Worm (Caenorhabditis elegans) whole organism, late embryonic: ENCODE data around the gene sam-10.
"Not testable (repeated sequence)": the region's sequence is repeated elsewhere in the genome, so short reads cannot be mapped to it uniquely, and the experiment has no call there.

Experiments used
- C38D4.7 ChIP-seq: fragments of 200-800 bp; sonication (Bioruptor generic); optimal IDR thresholded peaks from 2 replicates; lab custom pipeline; 2018; ENCODE audit warnings: mild to moderate bottlenecking, missing genetic modification characterization, moderate library complexity, missing compliant biosample characterization
- F13H6.1 ChIP-seq: sonication (generic microtip); optimal IDR thresholded peaks from 2 replicates; lab custom pipeline; 2016; ENCODE audit warnings: missing genetic modification characterization, missing compliant biosample characterization
- T23F11.4 ChIP-seq: fragments of 200-800 bp; sonication (Bioruptor generic); optimal IDR thresholded peaks from 2 replicates; lab custom pipeline; 2018; ENCODE audit warnings: mild to moderate bottlenecking, missing genetic modification characterization, missing compliant biosample characterization
- ama-1 ChIP-seq: fragments of 150-350 bp; optimal IDR thresholded peaks from 2 replicates; lab custom pipeline; 2014
- ceh-18 ChIP-seq: sonication (generic microtip); optimal IDR thresholded peaks from 2 replicates; lab custom pipeline; 2016; ENCODE audit warnings: missing genetic modification characterization, missing compliant biosample characterization
- ceh-19 ChIP-seq: fragments of 200-800 bp; sonication (Bioruptor generic); optimal IDR thresholded peaks from 2 replicates; lab custom pipeline; 2018; ENCODE audit warnings: mild to moderate bottlenecking, missing genetic modification characterization, missing compliant biosample characterization
- ceh-22 ChIP-seq: sonication (generic microtip); optimal IDR thresholded peaks from 2 replicates; lab custom pipeline; 2017; ENCODE audit warnings: missing biosample characterization, missing genetic modification characterization
- ceh-24 ChIP-seq: sonication (generic microtip); optimal IDR thresholded peaks from 2 replicates; lab custom pipeline; 2016; ENCODE audit warnings: mild to moderate bottlenecking, missing genetic modification characterization, missing compliant biosample characterization
- ceh-30 ChIP-seq: fragments of 150-350 bp; optimal IDR thresholded peaks from 2 replicates; lab custom pipeline; 2014; ENCODE audit warnings: missing biosample characterization, missing genetic modification characterization
- ceh-34 ChIP-seq: sonication (generic microtip); optimal IDR thresholded peaks from 2 replicates; lab custom pipeline; 2016; ENCODE audit warnings: mild to moderate bottlenecking, missing genetic modification characterization, missing compliant biosample characterization
- ceh-48 ChIP-seq: sonication (generic microtip); optimal IDR thresholded peaks from 2 replicates; lab custom pipeline; 2016; ENCODE audit warnings: missing genetic modification characterization, inconsistent platforms, missing compliant biosample characterization
- che-1 ChIP-seq: sonication (generic microtip); optimal IDR thresholded peaks from 2 replicates; lab custom pipeline; 2016; ENCODE audit warnings: mild to moderate bottlenecking, missing genetic modification characterization, missing compliant biosample characterization
- elt-2 ChIP-seq: sonication (generic microtip); optimal IDR thresholded peaks from 2 replicates; lab custom pipeline; 2016; ENCODE audit warnings: missing genetic modification reagents, missing genetic modification characterization, missing compliant biosample characterization
- elt-4 ChIP-seq: sonication (generic microtip); optimal IDR thresholded peaks from 2 replicates; lab custom pipeline; 2016; ENCODE audit warnings: missing genetic modification characterization, missing compliant biosample characterization
- eyg-1 ChIP-seq: sonication (generic microtip); optimal IDR thresholded peaks from 2 replicates; lab custom pipeline; 2016; ENCODE audit warnings: missing genotype, missing genetic modification characterization, missing compliant biosample characterization
- fkh-10 ChIP-seq: fragments of 150-350 bp; optimal IDR thresholded peaks from 2 replicates; lab custom pipeline; 2014; ENCODE audit warnings: missing biosample characterization, missing genetic modification reagents, missing genetic modification characterization
- fkh-6 ChIP-seq: sonication (generic microtip); optimal IDR thresholded peaks from 2 replicates; lab custom pipeline; 2016; ENCODE audit warnings: missing genetic modification characterization, missing compliant biosample characterization
- hlh-15 ChIP-seq: sonication (generic microtip); optimal IDR thresholded peaks from 2 replicates; lab custom pipeline; 2016; ENCODE audit warnings: missing genetic modification characterization, missing compliant biosample characterization
- hlh-30 ChIP-seq: sonication (generic microtip); optimal IDR thresholded peaks from 2 replicates; lab custom pipeline; 2017; ENCODE audit warnings: antibody characterized with exemption, missing genetic modification characterization, missing compliant biosample characterization; ENCODE audit not compliant: insufficient read depth
- lim-6 ChIP-seq: sonication (generic microtip); optimal IDR thresholded peaks from 2 replicates; lab custom pipeline; 2016; ENCODE audit warnings: missing genetic modification characterization, missing compliant biosample characterization
- lin-11 ChIP-seq: fragments of 200-800 bp; sonication (Bioruptor generic); optimal IDR thresholded peaks from 2 replicates; lab custom pipeline; 2018; ENCODE audit warnings: mild to moderate bottlenecking, missing genetic modification characterization, missing compliant biosample characterization
- mec-3 ChIP-seq: sonication (generic microtip); optimal IDR thresholded peaks from 2 replicates; lab custom pipeline; 2016; ENCODE audit warnings: borderline replicate concordance, missing genetic modification characterization, missing compliant biosample characterization
- nhr-232 ChIP-seq: sonication (generic microtip); optimal IDR thresholded peaks from 2 replicates; lab custom pipeline; 2016; ENCODE audit warnings: missing genetic modification characterization, missing compliant biosample characterization
- odd-2 ChIP-seq: sonication (generic microtip); optimal IDR thresholded peaks from 2 replicates; lab custom pipeline; 2017; ENCODE audit warnings: antibody characterized with exemption, mild to moderate bottlenecking, missing genetic modification characterization, missing compliant biosample characterization
- pag-3 ChIP-seq: sonication (generic microtip); optimal IDR thresholded peaks from 2 replicates; lab custom pipeline; 2016; ENCODE audit warnings: missing compliant biosample characterization, missing genetic modification characterization, borderline replicate concordance
- pha-4 ChIP-seq: fragments of 150-350 bp; optimal IDR thresholded peaks from 2 replicates; lab custom pipeline; 2018; ENCODE audit warnings: missing biosample characterization, missing genetic modification reagents, missing genetic modification characterization
- pqm-1 ChIP-seq: sonication (generic microtip); optimal IDR thresholded peaks from 2 replicates; lab custom pipeline; 2016; ENCODE audit warnings: missing genetic modification characterization, missing compliant biosample characterization
- pros-1 ChIP-seq: fragments of 150-350 bp; optimal IDR thresholded peaks from 2 replicates; lab custom pipeline; 2014; ENCODE audit warnings: missing biosample characterization, missing genetic modification reagents, missing genetic modification characterization
- ref-2 ChIP-seq: sonication (generic microtip); optimal IDR thresholded peaks from 2 replicates; lab custom pipeline; 2016; ENCODE audit warnings: missing genetic modification characterization, missing compliant biosample characterization
- rnt-1 ChIP-seq: sonication (generic microtip); optimal IDR thresholded peaks from 2 replicates; lab custom pipeline; 2016; ENCODE audit warnings: missing genetic modification characterization, missing compliant biosample characterization
- sdc-2 ChIP-seq: sonication (generic microtip); optimal IDR thresholded peaks from 2 replicates; lab custom pipeline; 2016; ENCODE audit warnings: missing genotype, missing genetic modification characterization, missing compliant biosample characterization
- sox-4 ChIP-seq: sonication (generic microtip); optimal IDR thresholded peaks from 2 replicates; lab custom pipeline; 2017; ENCODE audit warnings: mild to moderate bottlenecking, missing genetic modification characterization, inconsistent platforms, missing compliant biosample characterization
- unc-3 ChIP-seq, 2 experiments: fragments of 200-800 bp in 1 of 2; sonication (Bioruptor generic) in 1 of 2; sonication (generic microtip) in 1 of 2; conservative IDR thresholded peaks in 1 of 2; optimal IDR thresholded peaks in 1 of 2; 2 replicates each; pipeline versions ENCODE4 v1.3.6 to Lab custom; 2016 to 2022; ENCODE audit warnings: missing compliant biosample characterization in 2 of 2, missing genetic modification characterization in 2 of 2, missing genetic modification reagents in 1 of 2
- unc-86 ChIP-seq: sonication (generic microtip); optimal IDR thresholded peaks from 2 replicates; lab custom pipeline; 2016; ENCODE audit warnings: missing genetic modification characterization, missing compliant biosample characterization
- zip-5 ChIP-seq: sonication (generic microtip); optimal IDR thresholded peaks from 2 replicates; lab custom pipeline; 2016; ENCODE audit warnings: missing genetic modification characterization, missing compliant biosample characterization
- ztf-16 ChIP-seq: sonication (generic microtip); optimal IDR thresholded peaks from 2 replicates; lab custom pipeline; 2017; ENCODE audit warnings: missing genetic modification characterization, missing compliant biosample characterization

Gene sam-10

ce11 chrII:13308990-13309389 lies 21.3 kb downstream of the sam-10 start, which contains the start of gene faxc-2:
faxc-2 (plus strand) TSS chrII:13309290.
- TF ChIP-seq nhr-232 (tag; lab: Kevin White, UChicago); ceh-19; odd-2 (tag; lab: Kevin White, UChicago): not testable (repeated sequence)

- no peak for TF ChIP-seq eyg-1 (tag; lab: Kevin White, UChicago)
- no peak for TF ChIP-seq pag-3
- TF ChIP-seq ceh-48 (tag; lab: Kevin White, UChicago) = no peak
- TF ChIP-seq sox-4 = no peak
- no peak for TF ChIP-seq ceh-30
- TF ChIP-seq rnt-1 = no peak
- no peak for TF ChIP-seq ceh-18 (tag; lab: Kevin White, UChicago)
- no peak for TF ChIP-seq T23F11.4
- no peak for TF ChIP-seq mec-3 (tag; lab: Kevin White, UChicago)
- no peak for TF ChIP-seq ceh-22 (tag; lab: Kevin White, UChicago)
- TF ChIP-seq ceh-24 = no peak
- no peak for TF ChIP-seq elt-4 (tag; lab: Kevin White, UChicago)
- TF ChIP-seq ztf-16 (tag; lab: Kevin White, UChicago) = no peak
- no peak for TF ChIP-seq che-1
- no peak for TF ChIP-seq ama-1 (lab: Kevin White, UChicago)
- TF ChIP-seq F13H6.1 (tag; lab: Kevin White, UChicago) = no peak
- no peak for TF ChIP-seq sdc-2
- TF ChIP-seq fkh-6 (tag; lab: Kevin White, UChicago) = no peak
Measured at ce11 chrII:13304339-13304938, 25.9 kb downstream of the sam-10 start.

- no peak for TF ChIP-seq F13H6.1 (tag; lab: Kevin White, UChicago)
- no peak for TF ChIP-seq lin-11 (tag; lab: Kevin White, UChicago)
- TF ChIP-seq pha-4 (tag; lab: Kevin White, UChicago) = no peak
- TF ChIP-seq ceh-24 = no peak
- no peak for TF ChIP-seq zip-5
- no peak for TF ChIP-seq odd-2 (tag; lab: Kevin White, UChicago)
- TF ChIP-seq hlh-15 (tag; lab: Kevin White, UChicago) = no peak
- TF ChIP-seq ama-1 (lab: Kevin White, UChicago) = no peak
- TF ChIP-seq pqm-1 (tag; lab: Kevin White, UChicago) = no peak
- TF ChIP-seq lim-6 (tag; lab: Kevin White, UChicago) = no peak
- TF ChIP-seq ceh-34 (tag; lab: Kevin White, UChicago) = no peak
- no peak for TF ChIP-seq ref-2 (tag; lab: Kevin White, UChicago)
- TF ChIP-seq unc-3 (GFP tag; conservative IDR thresholded peaks at IDR 0.05; lab: Robert Waterston, UW) = no peak
- TF ChIP-seq unc-3 (tag; optimal IDR thresholded peaks at IDR 0.05; lab: Kevin White, UChicago) = no peak
- no peak for TF ChIP-seq ceh-30
- TF ChIP-seq, all 69 proteins: peak for 0
Measured at ce11 chrII:13300590-13300989, 29.7 kb downstream of the sam-10 start.

- peak; percentile 89 for TF ChIP-seq elt-2
- no peak for TF ChIP-seq unc-86 (tag; lab: Kevin White, UChicago)
Measured at ce11 chrII:13299166-13299805, 31.0 kb downstream of the sam-10 start.

- TF ChIP-seq mec-3 (tag; lab: Kevin White, UChicago) (no peak), pqm-1 (tag; lab: Kevin White, UChicago) (peak; percentile 72), elt-4 (tag; lab: Kevin White, UChicago) (no peak), fkh-10 (GFP tag; lab: Kevin White, UChicago) (no peak), sox-4 (no peak), hlh-30 (tag; lab: Kevin White, UChicago) (peak; percentile 15), lin-11 (tag; lab: Kevin White, UChicago) (no peak), unc-3 (GFP tag; conservative IDR thresholded peaks at IDR 0.05; lab: Robert Waterston, UW) (no peak), unc-3 (tag; optimal IDR thresholded peaks at IDR 0.05; lab: Kevin White, UChicago) (no peak), elt-2 (peak; percentile 93), C38D4.7 (GFP tag; lab: Kevin White, UChicago) (no peak), pros-1 (tag; lab: Kevin White, UChicago) (no peak)
Measured at ce11 chrII:13298534-13298933, 31.8 kb downstream of the sam-10 start.
